Worm (Caenorhabditis elegans): ENCODE measurements around the gene adt-3.

The adt-3 gene

ce11 chrX:3942267-3942666 is 10.8 kb downstream of the adt-3 start, which contains the start of gene T19D2.13:
T19D2.13 (minus strand) TSS chrX:3942367.
- TF ChIP-seq ztf-23 (GFP tag; IDR thresholded peaks at IDR 0.05) (no peak), med-1 (GFP tag; optimal IDR thresholded peaks at IDR 0.05; ENCODE audit: insufficient read depth) (no peak), T22C8.4 (GFP tag; IDR thresholded peaks at IDR 0.05) (no peak), klf-2 (GFP tag; conservative IDR thresholded peaks at IDR 0.05) (no peak), flt-1 (GFP tag; IDR thresholded peaks at IDR 0.05) (no peak), cog-1 (tag; optimal IDR thresholded peaks at IDR 0.05) (no peak), tab-1 (GFP tag; IDR thresholded peaks at IDR 0.05) (no peak), ref-1 (GFP tag; conservative IDR thresholded peaks at IDR 0.05) (no peak), ztf-29 (GFP tag; IDR thresholded peaks at IDR 0.05) (no peak)

ce11 chrX:3943213-3943612 is 11.8 kb downstream of the adt-3 start, which contains the start of gene ptp-4A2:
ptp-4A2 (minus strand) TSS chrX:3943313.
- TF ChIP-seq T22C8.4 (GFP tag; IDR thresholded peaks at IDR 0.05), result no peak
- TF ChIP-seq cog-1 (tag; optimal IDR thresholded peaks at IDR 0.05), result no peak
- no peak for TF ChIP-seq flt-1 (GFP tag; IDR thresholded peaks at IDR 0.05)
- no peak for TF ChIP-seq klf-2 (GFP tag; conservative IDR thresholded peaks at IDR 0.05)
- no peak for TF ChIP-seq ztf-23 (GFP tag; IDR thresholded peaks at IDR 0.05)

ce11 chrX:3944073-3944472 is 12.6 kb downstream of the adt-3 start:
- no peak for TF ChIP-seq ztf-29 (GFP tag; IDR thresholded peaks at IDR 0.05)
- TF ChIP-seq ztf-23 (GFP tag; IDR thresholded peaks at IDR 0.05), result no peak
- TF ChIP-seq ref-1 (GFP tag; conservative IDR thresholded peaks at IDR 0.05), result no peak
- TF ChIP-seq med-1 (GFP tag; optimal IDR thresholded peaks at IDR 0.05; ENCODE audit: insufficient read depth), result no peak
- TF ChIP-seq tab-1 (GFP tag; IDR thresholded peaks at IDR 0.05), result no peak
- TF ChIP-seq klf-2 (GFP tag; conservative IDR thresholded peaks at IDR 0.05), result no peak
- TF ChIP-seq cog-1 (tag; optimal IDR thresholded peaks at IDR 0.05), result no peak

ce11 chrX:3944961-3945587 is 13.6 kb downstream of the adt-3 start:
- TF ChIP-seq ref-1 (GFP tag; conservative IDR thresholded peaks at IDR 0.05), result no peak
- no peak for TF ChIP-seq tab-1 (GFP tag; IDR thresholded peaks at IDR 0.05)
- TF ChIP-seq ztf-29 (GFP tag; IDR thresholded peaks at IDR 0.05), result no peak
- no peak for TF ChIP-seq cog-1 (tag; optimal IDR thresholded peaks at IDR 0.05)
- TF ChIP-seq med-1 (GFP tag; optimal IDR thresholded peaks at IDR 0.05; ENCODE audit: insufficient read depth), result no peak
- no peak for TF ChIP-seq klf-2 (GFP tag; conservative IDR thresholded peaks at IDR 0.05)
- TF ChIP-seq ztf-23 (GFP tag; IDR thresholded peaks at IDR 0.05), result no peak
- TF ChIP-seq flt-1 (GFP tag; IDR thresholded peaks at IDR 0.05), result no peak
- no peak for TF ChIP-seq T22C8.4 (GFP tag; IDR thresholded peaks at IDR 0.05)

ce11 chrX:3945681-3946080 is 14.2 kb downstream of the adt-3 start:
- TF ChIP-seq klf-2 (GFP tag; conservative IDR thresholded peaks at IDR 0.05), result 0 out of 2 replicates have a peak, but pooled peaks have one; percentile 34
- TF ChIP-seq cog-1 (tag; optimal IDR thresholded peaks at IDR 0.05), result peak; percentile 8
- TF ChIP-seq tab-1 (GFP tag; IDR thresholded peaks at IDR 0.05), result no peak

- TF ChIP-seq ztf-29 (GFP tag; IDR thresholded peaks at IDR 0.05) (no peak), ref-1 (GFP tag; conservative IDR thresholded peaks at IDR 0.05) (no peak), tab-1 (GFP tag; IDR thresholded peaks at IDR 0.05) (no peak), ztf-23 (GFP tag; IDR thresholded peaks at IDR 0.05) (no peak), cog-1 (tag; optimal IDR thresholded peaks at IDR 0.05) (no peak), klf-2 (GFP tag; conservative IDR thresholded peaks at IDR 0.05) (no peak), med-1 (GFP tag; optimal IDR thresholded peaks at IDR 0.05; ENCODE audit: insufficient read depth) (no peak), T22C8.4 (GFP tag; IDR thresholded peaks at IDR 0.05) (no peak), flt-1 (GFP tag; IDR thresholded peaks at IDR 0.05) (no peak)
These were observed 17.6 kb downstream of the adt-3 start for ce11 chrX:3949026-3949425.

ce11 chrX:3949763-3950162 is 18.3 kb downstream of the adt-3 start:
- TF ChIP-seq med-1 (GFP tag; optimal IDR thresholded peaks at IDR 0.05; ENCODE audit: insufficient read depth) (no peak), ztf-29 (GFP tag; IDR thresholded peaks at IDR 0.05) (no peak), tab-1 (GFP tag; IDR thresholded peaks at IDR 0.05) (no peak), klf-2 (GFP tag; conservative IDR thresholded peaks at IDR 0.05) (no peak), cog-1 (tag; optimal IDR thresholded peaks at IDR 0.05) (no peak), ztf-23 (GFP tag; IDR thresholded peaks at IDR 0.05) (no peak), T22C8.4 (GFP tag; IDR thresholded peaks at IDR 0.05) (no peak), flt-1 (GFP tag; IDR thresholded peaks at IDR 0.05) (no peak), ref-1 (GFP tag; conservative IDR thresholded peaks at IDR 0.05) (no peak)

- no peak for TF ChIP-seq cog-1 (tag; optimal IDR thresholded peaks at IDR 0.05)
These were observed 21.3 kb downstream of the adt-3 start for ce11 chrX:3952737-3953136.

- TF ChIP-seq klf-2 (GFP tag; conservative IDR thresholded peaks at IDR 0.05), result no peak
- no peak for TF ChIP-seq T22C8.4 (GFP tag; IDR thresholded peaks at IDR 0.05)
- TF ChIP-seq cog-1 (tag; optimal IDR thresholded peaks at IDR 0.05), result no peak
- TF ChIP-seq tab-1 (GFP tag; IDR thresholded peaks at IDR 0.05), result no peak
- TF ChIP-seq ztf-23 (GFP tag; IDR thresholded peaks at IDR 0.05), result no peak
- TF ChIP-seq flt-1 (GFP tag; IDR thresholded peaks at IDR 0.05), result no peak
- no peak for TF ChIP-seq med-1 (GFP tag; optimal IDR thresholded peaks at IDR 0.05; ENCODE audit: insufficient read depth)
- no peak for TF ChIP-seq ztf-29 (GFP tag; IDR thresholded peaks at IDR 0.05)
- TF ChIP-seq ref-1 (GFP tag; conservative IDR thresholded peaks at IDR 0.05), result no peak
These were observed 26.2 kb downstream of the adt-3 start for ce11 chrX:3957475-3958204.

- no peak for TF ChIP-seq flt-1 (GFP tag; IDR thresholded peaks at IDR 0.05)
- TF ChIP-seq ztf-23 (GFP tag; IDR thresholded peaks at IDR 0.05), result no peak
- no peak for TF ChIP-seq klf-2 (GFP tag; conservative IDR thresholded peaks at IDR 0.05)
- TF ChIP-seq ztf-29 (GFP tag; IDR thresholded peaks at IDR 0.05), result no peak
- no peak for TF ChIP-seq med-1 (GFP tag; optimal IDR thresholded peaks at IDR 0.05; ENCODE audit: insufficient read depth)
- TF ChIP-seq cog-1 (tag; optimal IDR thresholded peaks at IDR 0.05), result no peak
- no peak for TF ChIP-seq ref-1 (GFP tag; conservative IDR thresholded peaks at IDR 0.05)
- TF ChIP-seq T22C8.4 (GFP tag; IDR thresholded peaks at IDR 0.05), result no peak
- no peak for TF ChIP-seq tab-1 (GFP tag; IDR thresholded peaks at IDR 0.05)
These were observed 26.8 kb downstream of the adt-3 start, which contains the start of gene lin-18 for ce11 chrX:3958252-3958651. lin-18 (plus strand) TSS chrX:3958552.
